Worm (Caenorhabditis elegans): Measurements from ENCODE around the gene clec-85.

DNA sequence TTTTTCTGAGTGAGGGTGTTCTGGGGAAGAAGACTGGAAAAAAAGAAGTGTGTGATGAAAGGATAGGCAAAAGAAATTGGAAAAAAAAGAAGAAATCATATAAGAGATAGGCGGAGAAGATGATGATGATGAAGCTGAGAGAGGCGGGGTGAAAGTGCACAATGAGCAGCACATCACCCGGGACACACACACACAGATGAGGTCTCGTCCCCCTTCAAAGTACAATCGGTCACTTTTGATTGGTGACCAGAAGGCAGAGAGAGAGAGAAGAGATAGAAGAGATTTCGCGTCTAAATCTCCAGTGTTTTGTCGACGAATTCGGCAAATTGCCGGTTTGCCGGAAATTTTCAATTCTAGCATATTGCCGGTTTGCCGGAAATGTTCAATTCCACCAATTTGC, 34.6 kb downstream of the clec-85 start:
- TF ChIP-seq lin-39 (tag; optimal IDR thresholded peaks at IDR 0.05) (no peak), sox-4 (tag; optimal IDR thresholded peaks at IDR 0.05) (no peak), fos-1 (tag; optimal IDR thresholded peaks at IDR 0.05) (no peak), grh-1 (GFP tag; IDR thresholded peaks at IDR 0.05) (no peak)
